Fruit fly (Drosophila melanogaster) whole organism, embryonic: ENCODE data around the gene dpy.

Source experiments
- Abd-B ChIP-seq: fragments of 200-800 bp; sonication (Bioruptor generic); optimal IDR thresholded peaks from 2 replicates; lab custom pipeline; 2018; ENCODE audit warnings: missing biosample characterization, mild to moderate bottlenecking, missing genetic modification characterization, moderate library complexity
- Atf3 ChIP-seq: fragments of 200-800 bp; sonication (Bioruptor generic); optimal IDR thresholded peaks from 3 replicates; lab custom pipeline; 2016; ENCODE audit warnings: missing biosample characterization, missing genetic modification characterization
- CG10366 ChIP-seq: fragments of 200-800 bp; sonication (Bioruptor generic); IDR thresholded peaks from 2 replicates; pipeline ENCODE4 v1.3.6; 2022; ENCODE audit warnings: missing biosample characterization, missing genetic modification characterization
- CG2712 ChIP-seq: fragments of 200-800 bp; optimal IDR thresholded peaks from 3 replicates; lab custom pipeline; 2019; ENCODE audit warnings: missing biosample characterization, mild to moderate bottlenecking, missing genetic modification characterization, moderate library complexity
- CG3726 ChIP-seq: fragments of 200-800 bp; sonication (Bioruptor generic); IDR thresholded peaks from 3 replicates; pipeline ENCODE4, ENCODE4 v1.3.6; 2022; ENCODE audit warnings: missing biosample characterization, missing genetic modification characterization
- CG4707 ChIP-seq: fragments of 200-800 bp; sonication (Bioruptor generic); optimal IDR thresholded peaks from 2 replicates; lab custom pipeline; 2018; ENCODE audit warnings: missing biosample characterization, mild to moderate bottlenecking, missing genetic modification characterization, moderate library complexity
- CG5180 ChIP-seq: fragments of 200-800 bp; sonication (Bioruptor generic); optimal IDR thresholded peaks from 3 replicates; lab custom pipeline; 2017; ENCODE audit warnings: missing biosample characterization, missing genetic modification characterization, mild to moderate bottlenecking, moderate library complexity, missing genetic modification reagents
- CG8290 ChIP-seq, 3 experiments: fragments of 200-800 bp; sonication (Bioruptor generic); optimal IDR thresholded peaks; 2 replicates each; lab custom pipeline; 2016 to 2019; ENCODE audit warnings: missing biosample characterization in 3 of 3, missing genetic modification characterization in 3 of 3, mild to moderate bottlenecking in 2 of 3, moderate library complexity in 1 of 3
- CG8478 ChIP-seq: fragments of >200 bp; optimal IDR thresholded peaks from 2 replicates; lab custom pipeline; 2018
- Dbx ChIP-seq: fragments of 200-800 bp; sonication (Bioruptor generic); IDR thresholded peaks from 3 replicates; pipeline ENCODE4 v1.3.6; 2022; ENCODE audit warnings: missing biosample characterization, missing genetic modification characterization
- Hsf ChIP-seq: fragments of 200-800 bp; sonication (Bioruptor generic); optimal IDR thresholded peaks from 3 replicates; lab custom pipeline; 2016; ENCODE audit warnings: missing biosample characterization, missing genetic modification characterization
- MTF-1 ChIP-seq: fragments of 200-800 bp; sonication (Bioruptor generic); optimal IDR thresholded peaks from 2 replicates; lab custom pipeline; 2018; ENCODE audit warnings: missing biosample characterization, mild to moderate bottlenecking, missing genetic modification characterization, borderline replicate concordance
- Nf-YA ChIP-seq: fragments of 200-800 bp; sonication (Bioruptor generic); IDR thresholded peaks from 2 replicates; pipeline ENCODE4 v1.3.6; 2022; ENCODE audit warnings: missing biosample characterization, missing genetic modification characterization
- chinmo ChIP-seq: fragments of 200-800 bp; sonication (Bioruptor generic); IDR thresholded peaks from 4 replicates; pipeline ENCODE4 v1.3.6; 2022; ENCODE audit warnings: missing biosample characterization, missing genetic modification characterization; ENCODE audit not compliant: partially characterized antibody

dm6 chr2L:4454009-4454689 lies 160.0 kb downstream of the dpy start, which contains the start of the genes Secp43 and ND-B8:
- TF ChIP-seq CG4707 (GFP tag; lab: Kevin White, UChicago) (no peak), Hsf (GFP tag; lab: Kevin White, UChicago) (no peak), MTF-1 (GFP tag; lab: Kevin White, UChicago) (no peak), Atf3 (no peak), CG2712 (tag; lab: Kevin White, UChicago) (peak; percentile 41), CG10366 (no peak), Nf-YA (no peak), CG8290 (GFP tag; optimal IDR thresholded peaks at IDR 0.05; lab: Kevin White, UChicago) (peak; percentile 56), CG8290 (tag; optimal IDR thresholded peaks at IDR 0.05; lab: Kevin White, UChicago) (peak in 1 of 2 experiments; percentile 71), Abd-B (GFP tag; lab: Kevin White, UChicago) (peak; percentile 45), CG3726 (no peak), CG5180 (no peak), Dbx (GFP tag; lab: Robert Waterston, UW) (no peak), CG8478 (no peak), chinmo (GFP tag; lab: Robert Waterston, UW) (peak; percentile 88; the same call in 2 of the 4 replicates)
